Fruit fly (Drosophila melanogaster) whole organism, embryonic: ENCODE results near the gene CG43759.

Experiments
- CG2129 ChIP-seq: fragments of 200-800 bp; sonication (Bioruptor generic); IDR thresholded peaks from 2 replicates; pipeline ENCODE4 v1.3.6; 2022; ENCODE audit warnings: missing biosample characterization, missing genetic modification characterization; ENCODE audit not compliant: partially characterized antibody
- CG30403 ChIP-seq: fragments of 200-800 bp; sonication (Bioruptor generic); optimal IDR thresholded peaks from 3 replicates; lab custom pipeline; 2016; ENCODE audit warnings: missing biosample characterization, missing genetic modification characterization
- CG8765 ChIP-seq: fragments of 200-800 bp; sonication (Bioruptor generic); IDR thresholded peaks from 2 replicates; pipeline ENCODE4 v1.3.6; 2022; ENCODE audit warnings: missing biosample characterization, missing genetic modification characterization
- Hr3 ChIP-seq: fragments of 200-800 bp; sonication (Bioruptor generic); optimal IDR thresholded peaks from 3 replicates; lab custom pipeline; 2016; ENCODE audit warnings: missing biosample characterization, missing genetic modification characterization
- klu ChIP-seq: fragments of 200-800 bp; sonication (Bioruptor generic); IDR thresholded peaks from 2 replicates; pipeline ENCODE4 v1.3.6; 2022; ENCODE audit warnings: missing biosample characterization, missing genetic modification characterization

- TF ChIP-seq CG2129 (GFP tag; lab: Robert Waterston, UW) (no peak), CG8765 (GFP tag; lab: Robert Waterston, UW) (no peak), Hr3 (GFP tag; lab: Kevin White, UChicago) (no peak), klu (GFP tag; lab: Robert Waterston, UW) (no peak), CG30403 (no peak)
Measured at dm6 chrX:18897906-18898305, 32.2 kb upstream of the CG43759 start.
